Fruit fly (Drosophila melanogaster) whole organism, adult: Measurements from ENCODE around the gene AspRS-m.

Experiments used
- CG14711 ChIP-seq: fragments of 200-800 bp; sonication (Bioruptor generic); optimal IDR thresholded peaks from 2 replicates; lab custom pipeline; 2018; ENCODE audit warnings: missing biosample characterization, mild to moderate bottlenecking, missing genetic modification characterization, moderate library complexity
- Mnt ChIP-seq: fragments of 200-800 bp; sonication (Bioruptor generic); optimal IDR thresholded peaks from 2 replicates; lab custom pipeline; 2016; ENCODE audit warnings: missing biosample characterization, mild to moderate bottlenecking, missing genetic modification characterization
- kay ChIP-seq: fragments of 200-800 bp; sonication (Bioruptor generic); peaks from one replicate; lab custom pipeline; 2016; ENCODE audit warnings: missing biosample characterization, missing genetic modification characterization, borderline replicate concordance

DNA sequence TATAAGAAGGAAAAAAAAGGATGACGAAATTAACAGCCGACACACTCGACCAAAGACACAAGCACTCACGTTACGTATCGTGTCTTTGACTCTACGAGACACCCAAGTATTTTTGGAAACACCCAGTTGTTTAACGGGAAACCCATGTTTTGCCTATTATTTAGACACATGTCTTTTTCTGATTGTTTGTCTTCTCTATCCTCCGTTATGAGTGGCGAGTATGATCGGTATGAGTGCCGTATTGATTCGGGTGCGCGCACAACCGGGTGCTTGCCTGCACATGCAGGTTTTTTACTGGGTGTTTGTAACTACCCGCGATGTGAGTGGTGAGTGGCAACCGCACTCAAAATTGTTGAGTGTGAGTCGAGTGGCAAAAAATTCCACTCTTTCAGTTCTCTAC, 32.2 kb downstream of the AspRS-m start:
- TF ChIP-seq kay (GFP tag; lab: Kevin White, UChicago) (no peak), CG14711 (tag; lab: Kevin White, UChicago) (no peak), Mnt (GFP tag; lab: Kevin White, UChicago) (no peak)
